Worm (Caenorhabditis elegans): Measurements from ENCODE around the gene rabr-4.

DNA sequence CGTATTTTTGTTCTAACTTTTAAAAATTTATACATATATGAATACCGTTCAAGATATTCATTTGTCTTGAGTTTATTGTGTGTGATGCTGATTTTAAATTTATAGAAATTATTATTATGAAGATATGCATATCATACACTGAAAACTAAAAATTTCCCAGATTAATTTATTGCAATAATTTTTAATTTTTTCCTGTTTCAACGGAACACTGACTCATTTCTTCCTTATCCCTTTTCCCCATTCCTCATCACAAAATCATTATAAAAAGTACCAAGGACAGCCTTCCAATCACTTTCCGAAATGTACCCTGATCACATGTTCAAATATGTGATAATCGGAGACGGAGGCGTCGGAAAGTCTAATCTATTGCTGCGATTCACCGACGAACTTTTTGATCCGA is at the start of gene rabr-4:
- TF ChIP-seq lsy-2 (tag; optimal IDR thresholded peaks at IDR 0.05) (no peak), mep-1 (tag; optimal IDR thresholded peaks at IDR 0.05) (no peak), unc-120 (tag; optimal IDR thresholded peaks at IDR 0.05; ENCODE audit: poor library complexity, severe bottlenecking) (no peak), nhr-237 (tag; optimal IDR thresholded peaks at IDR 0.05) (no peak), M03D4.4 (tag; optimal IDR thresholded peaks at IDR 0.05) (no peak), elt-1 (tag; optimal IDR thresholded peaks at IDR 0.05; ENCODE audit: borderline replicate concordance, insufficient read depth) (no peak), ceh-43 (GFP tag; optimal IDR thresholded peaks at IDR 0.05) (no peak)

Measured in whole organism, mixed stage, embryonic.